Fruit fly (Drosophila melanogaster) whole organism, wandering third instar larva: ENCODE measurements around the gene Adgf-A2.

Experiments
- Abd-B ChIP-seq: fragments of >200 bp; optimal IDR thresholded peaks from 2 replicates; lab custom pipeline; 2017; ENCODE audit warnings: missing biosample characterization, missing genetic modification characterization
- Dfd ChIP-seq: fragments of >200 bp; optimal IDR thresholded peaks from 2 replicates; lab custom pipeline; 2017; ENCODE audit warnings: missing biosample characterization, missing genetic modification characterization
- Dif ChIP-seq: fragments of 200-275, 200-300 bp; sonication (Bioruptor generic); optimal IDR thresholded peaks from 2 replicates; lab custom pipeline; 2018; ENCODE audit warnings: missing biosample characterization, missing genetic modification characterization; ENCODE audit not compliant: partially characterized antibody
- Hnf4 ChIP-seq: fragments of 200-800 bp; sonication (Bioruptor generic); optimal IDR thresholded peaks from 2 replicates; lab custom pipeline; 2016; ENCODE audit warnings: missing biosample characterization, mild to moderate bottlenecking, missing genetic modification characterization
- Hr78 ChIP-seq: fragments of >200 bp; optimal IDR thresholded peaks from 2 replicates; lab custom pipeline; 2017; ENCODE audit warnings: missing biosample characterization, missing genetic modification characterization
- Hr83 ChIP-seq: fragments of 200-300 bp; sonication (Bioruptor generic); optimal IDR thresholded peaks from 2 replicates; lab custom pipeline; 2016; ENCODE audit warnings: missing biosample characterization, mild to moderate bottlenecking, missing genetic modification characterization, moderate library complexity; ENCODE audit not compliant: poor library complexity, severe bottlenecking
- Sp1 ChIP-seq: fragments of 200-800 bp; sonication (Bioruptor generic); optimal IDR thresholded peaks from 3 replicates; lab custom pipeline; 2019; ENCODE audit warnings: missing biosample characterization, mild to moderate bottlenecking, missing genetic modification characterization, moderate library complexity
- br ChIP-seq: fragments of 200-800 bp; sonication (Bioruptor generic); optimal IDR thresholded peaks from 2 replicates; lab custom pipeline; 2016; ENCODE audit warnings: missing biosample characterization, missing genetic modification characterization
- dmrt93B ChIP-seq: fragments of 200-800 bp; sonication (Bioruptor generic); optimal IDR thresholded peaks from 2 replicates; lab custom pipeline; 2018; ENCODE audit warnings: missing biosample characterization, mild to moderate bottlenecking, missing genetic modification characterization
- h ChIP-seq: fragments of 200-800 bp; sonication (Bioruptor generic); optimal IDR thresholded peaks from 3 replicates; lab custom pipeline; 2016; ENCODE audit warnings: missing biosample characterization, mild to moderate bottlenecking, missing genetic modification characterization
- jim ChIP-seq: fragments of 175-275, 200-325 bp; sonication (Bioruptor generic); optimal IDR thresholded peaks from 2 replicates; lab custom pipeline; 2016; ENCODE audit warnings: missing biosample characterization, mild to moderate bottlenecking, missing genetic modification characterization
- pan ChIP-seq: fragments of >200 bp; optimal IDR thresholded peaks from 2 replicates; lab custom pipeline; 2017
- psq ChIP-seq: fragments of 200-800 bp; sonication (Bioruptor generic); optimal IDR thresholded peaks from 3 replicates; lab custom pipeline; 2017; ENCODE audit warnings: missing biosample characterization, mild to moderate bottlenecking, missing genetic modification characterization, moderate library complexity
- usp ChIP-seq: fragments of >200 bp; optimal IDR thresholded peaks from 2 replicates; lab custom pipeline; 2017; ENCODE audit warnings: missing biosample characterization, missing genetic modification characterization

DNA sequence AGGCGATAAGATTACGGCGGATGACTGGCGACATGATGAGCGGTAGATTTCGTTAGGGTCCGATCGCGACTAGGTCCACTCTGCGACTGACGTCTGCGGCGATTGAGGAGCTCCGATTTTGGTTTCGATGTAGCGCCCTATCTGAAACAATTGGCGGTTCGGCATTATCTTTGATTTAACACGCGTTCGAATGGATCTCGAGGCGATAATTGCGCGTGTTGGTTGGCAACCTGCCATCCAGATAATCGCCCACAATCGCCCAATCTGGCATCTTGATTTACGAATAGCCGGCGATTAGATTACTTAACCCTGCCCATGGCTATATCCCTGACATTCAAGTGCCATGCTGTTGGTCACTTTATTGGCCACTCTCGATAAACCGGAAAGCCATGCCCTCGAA, 9.7 kb downstream of the Adgf-A2 start:
- TF ChIP-seq Hr78 = no peak
- TF ChIP-seq br (GFP tag; lab: Kevin White, UChicago) = no peak
- no peak for TF ChIP-seq Sp1 (GFP tag; lab: Kevin White, UChicago)
- TF ChIP-seq Hr83 (GFP tag; lab: Kevin White, UChicago) = no peak
- no peak for TF ChIP-seq dmrt93B
- TF ChIP-seq jim (GFP tag; lab: Kevin White, UChicago) = no peak
- TF ChIP-seq Dif (GFP tag; lab: Kevin White, UChicago) = no peak
- no peak for TF ChIP-seq usp (GFP tag; lab: Kevin White, UChicago)
- no peak for TF ChIP-seq Dfd (GFP tag; lab: Kevin White, UChicago)
- peak; percentile 94 for TF ChIP-seq h (GFP tag; lab: Kevin White, UChicago)
- TF ChIP-seq psq (GFP tag; lab: Kevin White, UChicago) = no peak
- no peak for TF ChIP-seq Abd-B
- TF ChIP-seq Hnf4 (GFP tag; lab: Kevin White, UChicago) = no peak
- no peak for TF ChIP-seq pan (lab: Kevin White, UChicago)
